Worm (Caenorhabditis elegans) whole organism, L4/young adult: ENCODE results near the gene tsp-3.
"Not testable (repeated sequence)": the region's sequence is repeated elsewhere in the genome, so short reads cannot be mapped to it uniquely, and the experiment has no call there.

Experiments
- W03F9.2 ChIP-seq: fragments of 150-350 bp; optimal IDR thresholded peaks from 2 replicates; lab custom pipeline; 2014; ENCODE audit warnings: missing biosample characterization, missing genetic modification characterization
- dao-5 ChIP-seq: sonication (generic microtip); optimal IDR thresholded peaks from 2 replicates; lab custom pipeline; 2016; ENCODE audit warnings: missing genotype, missing genetic modification characterization, moderate library complexity, missing compliant biosample characterization
- him-1 ChIP-seq: sonication (generic microtip); optimal IDR thresholded peaks from 2 replicates; lab custom pipeline; 2016; ENCODE audit warnings: missing genotype, missing genetic modification reagents, missing genetic modification characterization, missing compliant biosample characterization

Gene tsp-3

DNA sequence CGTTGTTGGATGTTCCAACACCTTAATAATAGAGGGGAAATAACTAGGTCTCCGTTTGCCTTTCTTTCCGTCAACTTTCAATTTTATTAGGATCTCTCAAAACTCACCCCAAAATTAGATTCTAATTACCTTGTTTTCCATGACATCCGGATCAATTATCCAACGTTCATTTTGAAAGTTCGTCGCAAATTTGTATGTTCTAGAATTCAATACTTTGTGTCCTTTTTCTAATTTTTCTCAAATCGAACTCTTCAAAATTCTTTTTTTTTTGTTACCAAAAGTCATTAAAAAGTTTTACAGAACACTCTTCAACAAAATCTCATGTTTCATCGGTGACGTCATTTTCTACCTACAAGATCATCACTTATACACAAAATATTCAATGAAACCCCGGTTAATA, 10.3 kb downstream of the tsp-3 start, which contains the start of gene Y43F4A.1:
TSS of gene Y43F4A.1 (plus strand) at position 301 of the 400 bp plus-strand sequence.
- TF ChIP-seq him-1 (no peak), W03F9.2 (tag; lab: Kevin White, UChicago) (no peak), dao-5 (tag; lab: Kevin White, UChicago) (no peak)

- TF ChIP-seq dao-5 (tag; lab: Kevin White, UChicago) (peak; percentile 16), him-1 (no peak)
Observed at ce11 chrIII:13224395-13224794, 11.9 kb downstream of the tsp-3 start.

- TF ChIP-seq dao-5 (tag; lab: Kevin White, UChicago) (no peak), him-1 (no peak), W03F9.2 (tag; lab: Kevin White, UChicago) (no peak)
Observed at ce11 chrIII:13225019-13225418, 12.6 kb downstream of the tsp-3 start.

DNA sequence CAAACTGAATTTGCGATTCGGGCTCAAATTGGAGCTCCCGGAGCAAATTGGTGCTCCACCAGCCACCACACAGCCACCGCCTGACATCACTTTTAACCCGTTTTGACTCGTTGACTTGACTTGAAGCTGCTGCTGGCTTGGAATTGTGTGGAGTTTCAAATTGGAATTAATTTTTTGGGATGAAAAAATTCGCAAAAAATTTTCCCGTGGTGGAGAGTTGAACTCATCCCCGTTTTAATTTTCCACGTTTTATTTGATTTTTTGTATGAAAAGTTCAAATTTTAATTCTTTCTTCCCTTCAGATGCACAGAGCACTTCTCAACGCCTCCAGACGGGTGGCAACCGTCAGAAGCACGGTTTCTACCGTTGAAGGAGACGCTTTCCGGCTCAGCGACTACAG, 32.8 kb downstream of the tsp-3 start, which contains the start of gene Y43F4A.4:
TSS of gene Y43F4A.4 (plus strand) at position 301 of the 400 bp plus-strand sequence.
- not testable (repeated sequence) for TF ChIP-seq W03F9.2 (tag; lab: Kevin White, UChicago); dao-5 (tag; lab: Kevin White, UChicago); him-1

DNA sequence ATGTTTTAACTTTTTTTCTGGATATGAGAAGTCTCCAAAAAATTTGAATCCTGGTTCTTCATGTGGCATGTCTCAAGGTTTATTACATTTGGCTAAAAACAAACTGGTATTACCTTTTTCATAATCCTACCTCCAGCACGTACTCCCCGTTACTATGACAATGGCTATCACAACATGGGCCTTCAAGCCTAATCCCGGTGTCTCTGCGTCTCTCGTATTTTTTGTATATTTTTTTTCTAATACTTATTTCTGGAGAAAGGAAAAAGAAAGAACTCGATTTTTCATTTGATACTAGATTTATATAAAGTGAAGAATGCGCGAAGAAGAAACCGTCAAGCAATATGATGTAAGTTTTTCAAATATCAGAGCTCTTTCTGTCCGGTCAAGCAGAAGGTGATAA, 33.8 kb downstream of the tsp-3 start, which contains the start of gene anoh-1:
TSS of gene anoh-1 (plus strand) at position 301 of the 400 bp plus-strand sequence.
- TF ChIP-seq him-1 = no peak
- TF ChIP-seq W03F9.2 (tag; lab: Kevin White, UChicago) = no peak
- TF ChIP-seq dao-5 (tag; lab: Kevin White, UChicago) = no peak

DNA sequence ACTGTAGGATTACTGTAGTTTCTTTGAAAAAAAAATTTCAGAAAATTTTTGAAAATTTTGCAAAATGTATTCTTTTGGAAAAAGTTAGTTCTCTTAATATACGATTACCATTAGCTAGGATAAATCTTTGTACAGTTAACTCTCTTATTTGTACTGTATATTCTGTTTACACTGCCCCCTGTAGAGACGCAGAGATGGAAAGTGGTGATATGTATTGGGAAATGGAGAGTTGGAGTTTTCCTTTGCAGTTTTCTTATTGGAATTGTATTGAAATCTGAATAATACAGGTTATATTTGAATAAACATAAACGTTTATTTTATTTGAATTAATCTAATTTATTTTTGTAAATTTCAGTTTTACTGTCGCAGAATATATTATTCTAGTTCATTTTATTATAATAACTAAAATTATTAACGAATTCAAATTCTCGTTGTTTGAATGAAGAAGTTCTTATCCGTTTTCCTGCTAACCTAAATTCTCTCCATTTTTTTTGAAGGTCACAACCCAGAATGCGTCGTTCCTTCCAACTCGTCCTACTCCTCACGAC, 41.8 kb downstream of the tsp-3 start, which contains the start of gene F56A8.9:
TSS of gene F56A8.9 (plus strand) at position 498 of the 548 bp plus-strand sequence.
- no peak for TF ChIP-seq dao-5 (tag; lab: Kevin White, UChicago)
- no peak for TF ChIP-seq him-1
- no peak for TF ChIP-seq W03F9.2 (tag; lab: Kevin White, UChicago)

ce11 chrIII:13256438-13256928, 44.0 kb downstream of the tsp-3 start, which contains the start of gene F56A8.3:
Gene F56A8.3 (plus strand): TSS chrIII:13256878.
- TF ChIP-seq him-1 (no peak), dao-5 (tag; lab: Kevin White, UChicago) (no peak), W03F9.2 (tag; lab: Kevin White, UChicago) (peak; percentile 39)

DNA sequence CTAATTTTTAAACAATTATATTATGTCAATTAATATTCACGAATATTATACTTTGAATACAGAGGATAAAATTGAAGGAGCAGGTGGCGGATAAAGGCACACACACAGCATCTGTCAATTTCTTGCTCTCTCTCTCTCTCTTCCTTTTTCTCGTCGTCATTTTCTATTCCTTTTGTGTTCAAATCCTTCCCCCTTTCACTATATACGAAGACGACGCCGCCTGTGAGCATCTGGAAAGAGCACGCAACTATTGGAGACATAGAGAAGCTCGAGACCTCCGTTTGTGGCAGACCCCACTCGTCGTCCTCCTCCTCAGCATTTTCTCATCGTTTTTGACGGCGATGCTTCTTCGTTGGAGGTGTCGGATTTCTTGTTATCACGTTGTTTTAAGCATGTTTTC, 45.7 kb downstream of the tsp-3 start:
- TF ChIP-seq W03F9.2 (tag; lab: Kevin White, UChicago) = no peak
- no peak for TF ChIP-seq him-1
- no peak for TF ChIP-seq dao-5 (tag; lab: Kevin White, UChicago)

- no peak for TF ChIP-seq him-1
Observed at ce11 chrIII:13258752-13259151, 46.3 kb downstream of the tsp-3 start.

ce11 chrIII:13260344-13260743, 47.9 kb downstream of the tsp-3 start:
- TF ChIP-seq dao-5 (tag; lab: Kevin White, UChicago) (no peak), him-1 (no peak), W03F9.2 (tag; lab: Kevin White, UChicago) (no peak)

- TF ChIP-seq him-1 (no peak), W03F9.2 (tag; lab: Kevin White, UChicago) (no peak), dao-5 (tag; lab: Kevin White, UChicago) (no peak)
Observed at ce11 chrIII:13262987-13263386, 50.5 kb downstream of the tsp-3 start, which contains the start of gene F56A8.4. Gene F56A8.4 (plus strand): TSS chrIII:13263287.
